Worm (Caenorhabditis elegans) whole organism, mixed stage, embryonic: ENCODE results near the gene cul-5.

Experiments used
- bed-3 ChIP-seq: fragments of 200-800 bp; sonication (Bioruptor generic); optimal IDR thresholded peaks from 3 replicates; lab custom pipeline; 2018; ENCODE audit warnings: mild to moderate bottlenecking, missing genetic modification characterization, moderate library complexity, missing compliant biosample characterization
- blmp-1 ChIP-seq: fragments of 150-350 bp; optimal IDR thresholded peaks from 2 replicates; lab custom pipeline; 2014; ENCODE audit warnings: missing biosample characterization, missing genetic modification characterization
- elt-1 ChIP-seq: sonication (generic microtip); optimal IDR thresholded peaks from 2 replicates; lab custom pipeline; 2017; ENCODE audit warnings: missing genetic modification characterization, mild to moderate bottlenecking, missing compliant biosample characterization, antibody characterized with exemption, moderate library complexity, borderline replicate concordance; ENCODE audit not compliant: insufficient read depth
- lin-13 ChIP-seq: fragments of 150-350 bp; optimal IDR thresholded peaks from 2 replicates; lab custom pipeline; 2014; ENCODE audit warnings: missing biosample characterization, missing genetic modification characterization
- nhr-12 ChIP-seq: fragments of 150-350 bp; optimal IDR thresholded peaks from 2 replicates; lab custom pipeline; 2014; ENCODE audit warnings: missing biosample characterization, missing genetic modification characterization
- nhr-28 ChIP-seq: fragments of 150-350 bp; optimal IDR thresholded peaks from 2 replicates; lab custom pipeline; 2014; ENCODE audit warnings: missing biosample characterization, missing genetic modification characterization
- nhr-76 ChIP-seq: sonication (generic microtip); optimal IDR thresholded peaks from 2 replicates; lab custom pipeline; 2017; ENCODE audit warnings: missing biosample characterization, missing genetic modification characterization
- pha-4 ChIP-seq: fragments of 150-350 bp; optimal IDR thresholded peaks from 2 replicates; lab custom pipeline; 2018; ENCODE audit warnings: missing biosample characterization, missing genetic modification reagents, missing genetic modification characterization
- sem-2 ChIP-seq: fragments of 200-800 bp; sonication (Bioruptor generic); optimal IDR thresholded peaks from 2 replicates; lab custom pipeline; 2018; ENCODE audit warnings: mild to moderate bottlenecking, missing genetic modification characterization, missing compliant biosample characterization
- tbx-8 ChIP-seq: fragments of 200-800 bp; sonication (Bioruptor generic); optimal IDR thresholded peaks from 2 replicates; lab custom pipeline; 2018; ENCODE audit warnings: mild to moderate bottlenecking, missing genetic modification characterization, moderate library complexity, missing compliant biosample characterization
- unc-62 ChIP-seq: fragments of 150-350 bp; optimal IDR thresholded peaks from 2 replicates; lab custom pipeline; 2014; ENCODE audit warnings: missing biosample characterization, missing genetic modification reagents, missing genetic modification characterization
- ztf-11 ChIP-seq: fragments of 150-350 bp; optimal IDR thresholded peaks from 2 replicates; lab custom pipeline; 2014; ENCODE audit warnings: missing biosample characterization, missing genetic modification characterization

ce11 chrV:10227333-10227732 is 48.0 kb downstream of the cul-5 start, which contains the start of gene ttr-19:
- TF ChIP-seq sem-2 (GFP tag; lab: Kevin White, UChicago) (no peak), nhr-12 (tag; lab: Kevin White, UChicago) (no peak), unc-62 (GFP tag; lab: Kevin White, UChicago) (no peak), pha-4 (tag; lab: Kevin White, UChicago) (no peak), tbx-8 (GFP tag; lab: Kevin White, UChicago) (no peak), elt-1 (tag; lab: Kevin White, UChicago) (no peak), ztf-11 (tag; lab: Kevin White, UChicago) (no peak), nhr-76 (tag; lab: Kevin White, UChicago) (no peak), blmp-1 (tag; lab: Kevin White, UChicago) (no peak), lin-13 (tag; lab: Kevin White, UChicago) (no peak), nhr-28 (tag; lab: Kevin White, UChicago) (no peak), bed-3 (GFP tag; lab: Kevin White, UChicago) (no peak)
